Worm (Caenorhabditis elegans): ENCODE results near the gene F43C9.2.

ce11 chrX:4740630-4741029 is 42.8 kb upstream of the F43C9.2 start:
- TF ChIP-seq fkh-10 (GFP tag; optimal IDR thresholded peaks at IDR 0.05) (no peak), ztf-4 (tag; optimal IDR thresholded peaks at IDR 0.05) (no peak), ztf-11 (tag; optimal IDR thresholded peaks at IDR 0.05) (no peak), nhr-76 (tag; optimal IDR thresholded peaks at IDR 0.05) (no peak), skn-1 (tag; optimal IDR thresholded peaks at IDR 0.05) (no peak)

Measured in whole organism, L3 larva.